Fruit fly (Drosophila melanogaster): Measurements from ENCODE around the gene ATPsynepsilonL.

Gene ATPsynepsilonL

dm6 chr3R:10130091-10130490, 8.5 kb downstream of the ATPsynepsilonL start (continued):
- TF ChIP-seq CG11762 (GFP tag; optimal IDR thresholded peaks at IDR 0.05; ENCODE audit: insufficient read depth) (peak; percentile 1), Blimp-1 (GFP tag; optimal IDR thresholded peaks at IDR 0.05) (no peak), Eip93F (GFP tag; optimal IDR thresholded peaks at IDR 0.05) (no peak), CG16779 (tag; optimal IDR thresholded peaks at IDR 0.05) (no peak), Lpt (GFP tag; optimal IDR thresholded peaks at IDR 0.05) (peak; percentile 70), CG6276 (GFP tag; optimal IDR thresholded peaks at IDR 0.05) (peak; percentile 81), salr (GFP tag; optimal IDR thresholded peaks at IDR 0.05) (peak in 1 of 2 experiments; percentile 67), CG6854 (GFP tag; optimal IDR thresholded peaks at IDR 0.05) (no peak), CG15336 (GFP tag; IDR thresholded peaks at IDR 0.05) (peak; percentile 92), Smox (GFP tag; optimal IDR thresholded peaks at IDR 0.05) (peak; percentile 65)

- peak; percentile 80 for TF ChIP-seq fkh (GFP tag; optimal IDR thresholded peaks at IDR 0.05)
- no peak for TF ChIP-seq Ets21C (GFP tag; optimal IDR thresholded peaks at IDR 0.05)
These were observed 9.5 kb downstream of the ATPsynepsilonL start for dm6 chr3R:10130975-10131529.

dm6 chr3R:10132906-10133416, 11.4 kb downstream of the ATPsynepsilonL start:
- no peak for TF ChIP-seq CG11902 (GFP tag; optimal IDR thresholded peaks at IDR 0.05)
- peak; percentile 23 for TF ChIP-seq Eip93F (GFP tag; optimal IDR thresholded peaks at IDR 0.05)
- no peak for TF ChIP-seq CG15336 (GFP tag; IDR thresholded peaks at IDR 0.05)
- no peak for TF ChIP-seq dac (GFP tag; optimal IDR thresholded peaks at IDR 0.05)
- no peak for TF ChIP-seq CG1621 (tag; optimal IDR thresholded peaks at IDR 0.05)
- TF ChIP-seq pdm3 (GFP tag; optimal IDR thresholded peaks at IDR 0.05) = peak; percentile 49
- TF ChIP-seq Sox102F (GFP tag; optimal IDR thresholded peaks at IDR 0.05) = peak; percentile 55
- peak; percentile 52 for TF ChIP-seq CG10631 (GFP tag; optimal IDR thresholded peaks at IDR 0.05)
- peak; percentile 39 for TF ChIP-seq net (GFP tag; optimal IDR thresholded peaks at IDR 0.05)
- peak; percentile 51 for TF ChIP-seq esn (GFP tag; optimal IDR thresholded peaks at IDR 0.05)
- no peak for TF ChIP-seq fd59A (GFP tag; optimal IDR thresholded peaks at IDR 0.05)
- peak; percentile 30 for TF ChIP-seq lz (GFP tag; optimal IDR thresholded peaks at IDR 0.05)
- peak; percentile 48 for TF ChIP-seq Smox (GFP tag; optimal IDR thresholded peaks at IDR 0.05)
- TF ChIP-seq Eip75B (GFP tag; optimal IDR thresholded peaks at IDR 0.05) = peak; percentile 4
- TF ChIP-seq CG6792 (GFP tag; optimal IDR thresholded peaks at IDR 0.05) = peak; percentile 24
- TF ChIP-seq achi (GFP tag; optimal IDR thresholded peaks at IDR 0.05) = peak; percentile 13
- peak; percentile 51 for TF ChIP-seq CG8632 (GFP tag; optimal IDR thresholded peaks at IDR 0.05)
- no peak for TF ChIP-seq CG31627 (GFP tag; optimal IDR thresholded peaks at IDR 0.05)
- TF ChIP-seq Gug (GFP tag; IDR thresholded peaks at IDR 0.05) = no peak
- peak in 1 of 2 experiments; percentile 37 for TF ChIP-seq ss (GFP tag; optimal IDR thresholded peaks at IDR 0.05)
- TF ChIP-seq Eip78C (GFP tag) = peak; percentile 90
- TF ChIP-seq CG16779 (tag; optimal IDR thresholded peaks at IDR 0.05) = no peak
- TF ChIP-seq fkh (GFP tag; optimal IDR thresholded peaks at IDR 0.05) = no peak
- no peak for TF ChIP-seq Ets21C (GFP tag; optimal IDR thresholded peaks at IDR 0.05)
- peak; percentile 71 for TF ChIP-seq svp (GFP tag)
- peak; percentile 52 for TF ChIP-seq CG32006 (GFP tag; optimal IDR thresholded peaks at IDR 0.05)
- no peak for TF ChIP-seq Hr38 (GFP tag; optimal IDR thresholded peaks at IDR 0.05)
- TF ChIP-seq cyc (GFP tag; optimal IDR thresholded peaks at IDR 0.05) = peak; percentile 15
- no peak for TF ChIP-seq CG3032 (tag; optimal IDR thresholded peaks at IDR 0.05)
- no peak for TF ChIP-seq CG11762 (GFP tag; optimal IDR thresholded peaks at IDR 0.05; ENCODE audit: insufficient read depth)
- TF ChIP-seq Sox15 (GFP tag; optimal IDR thresholded peaks at IDR 0.05) = no peak
- TF ChIP-seq acj6 (GFP tag; optimal IDR thresholded peaks at IDR 0.05) = peak; percentile 53
- no peak for TF ChIP-seq CG6854 (GFP tag; optimal IDR thresholded peaks at IDR 0.05)
- no peak for TF ChIP-seq Blimp-1 (GFP tag; optimal IDR thresholded peaks at IDR 0.05)
- TF ChIP-seq CG10669 (GFP tag; optimal IDR thresholded peaks at IDR 0.05) = peak; percentile 14
- TF ChIP-seq Ets96B (tag; optimal IDR thresholded peaks at IDR 0.05) = peak; percentile 12
- no peak for TF ChIP-seq CG7368 (GFP tag; optimal IDR thresholded peaks at IDR 0.05)
- TF ChIP-seq CG34406 (GFP tag; optimal IDR thresholded peaks at IDR 0.05) = peak; percentile 10
- TF ChIP-seq Hr39 (GFP tag; optimal IDR thresholded peaks at IDR 0.05) = no peak
- peak; percentile 41 for TF ChIP-seq topi (GFP tag; optimal IDR thresholded peaks at IDR 0.05)
- 0 out of 2 replicates have a peak, but pooled peaks have one; percentile 9 for TF ChIP-seq CG11294 (GFP tag; IDR thresholded peaks at IDR 0.05)
- TF ChIP-seq spab (GFP tag; optimal IDR thresholded peaks at IDR 0.05) = no peak
- peak; percentile 52 for TF ChIP-seq CG3919 (GFP tag; optimal IDR thresholded peaks at IDR 0.05)
